Worm (Caenorhabditis elegans) whole organism, mixed stage, embryonic: ENCODE results near the gene tag-52.

Experiments used
- cnd-1 ChIP-seq: fragments of 200-800 bp; sonication (Bioruptor generic); optimal IDR thresholded peaks from 2 replicates; lab custom pipeline; 2018; ENCODE audit warnings: mild to moderate bottlenecking, missing genetic modification characterization, missing compliant biosample characterization
- elt-1 ChIP-seq: sonication (generic microtip); optimal IDR thresholded peaks from 2 replicates; lab custom pipeline; 2017; ENCODE audit warnings: missing genetic modification characterization, mild to moderate bottlenecking, missing compliant biosample characterization, antibody characterized with exemption, moderate library complexity, borderline replicate concordance; ENCODE audit not compliant: insufficient read depth
- mls-2 ChIP-seq: sonication (generic microtip); optimal IDR thresholded peaks from 2 replicates; lab custom pipeline; 2016; ENCODE audit warnings: mild to moderate bottlenecking, missing genetic modification characterization, moderate library complexity, missing compliant biosample characterization
- sptf-1 ChIP-seq: sonication (generic microtip); optimal IDR thresholded peaks from 2 replicates; lab custom pipeline; 2017; ENCODE audit warnings: mild to moderate bottlenecking, missing genetic modification characterization, moderate library complexity, missing compliant biosample characterization
- unc-120 ChIP-seq: sonication (generic microtip); optimal IDR thresholded peaks from 2 replicates; lab custom pipeline; 2017; ENCODE audit warnings: missing genetic modification characterization, missing compliant biosample characterization; ENCODE audit not compliant: poor library complexity, severe bottlenecking
- unc-62 ChIP-seq: fragments of 150-350 bp; optimal IDR thresholded peaks from 2 replicates; lab custom pipeline; 2014; ENCODE audit warnings: missing biosample characterization, missing genetic modification reagents, missing genetic modification characterization
- ztf-11 ChIP-seq: fragments of 150-350 bp; optimal IDR thresholded peaks from 2 replicates; lab custom pipeline; 2014; ENCODE audit warnings: missing biosample characterization, missing genetic modification characterization

DNA sequence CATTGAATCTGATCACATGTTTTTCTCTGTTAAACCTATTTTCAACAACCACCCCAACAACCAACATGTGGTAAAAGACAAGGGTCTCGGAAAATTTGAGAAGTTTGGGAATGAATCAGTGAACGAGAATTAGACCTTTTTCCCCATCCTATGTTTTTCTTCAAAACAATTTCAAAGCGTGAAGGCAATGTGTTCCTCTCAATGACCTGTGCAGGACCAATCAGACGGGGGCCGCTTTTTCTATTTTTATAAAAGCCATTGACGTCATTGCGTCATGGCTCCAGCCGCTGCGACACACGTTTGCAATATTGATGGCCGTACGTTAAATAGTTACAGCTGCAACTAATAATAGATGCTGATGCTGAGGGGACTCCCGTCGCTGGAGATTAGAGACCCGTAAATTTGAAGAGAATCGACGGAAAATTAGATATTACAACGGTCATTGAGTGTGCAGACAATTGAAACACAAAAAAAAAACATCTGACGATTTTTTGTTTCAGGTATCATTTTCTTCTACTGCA lies 33.3 kb upstream of the tag-52 start:
- TF ChIP-seq sptf-1 (tag; lab: Kevin White, UChicago): no peak
- TF ChIP-seq mls-2 (tag; lab: Kevin White, UChicago): no peak
- no peak for TF ChIP-seq unc-62
- no peak for TF ChIP-seq ztf-11 (tag; lab: Kevin White, UChicago)
- no peak for TF ChIP-seq cnd-1
- TF ChIP-seq elt-1 (tag; lab: Kevin White, UChicago): no peak
- TF ChIP-seq unc-120: no peak
